Worm (Caenorhabditis elegans) whole organism, L1 larva: ENCODE results near the gene Y45F10D.16.

Experiments
- ama-1 ChIP-seq: fragments of 150-350 bp; optimal IDR thresholded peaks from 2 replicates; lab custom pipeline; 2014
- ceh-82 ChIP-seq, 3 experiments: fragments of 150-350 bp in 1 of 3; sonication (generic microtip) in 2 of 3; optimal IDR thresholded peaks; 2 replicates each; lab custom pipeline; 2014 to 2017; ENCODE audit warnings: missing biosample characterization in 3 of 3, missing genetic modification characterization in 3 of 3
- lin-39 ChIP-seq: fragments of 150-350 bp; optimal IDR thresholded peaks from 2 replicates; lab custom pipeline; 2014; ENCODE audit warnings: missing biosample characterization, missing genetic modification reagents, missing genetic modification characterization
- mep-1 ChIP-seq: fragments of 150-350 bp; optimal IDR thresholded peaks from 2 replicates; lab custom pipeline; 2014; ENCODE audit warnings: missing biosample characterization, missing genetic modification characterization
- nhr-12 ChIP-seq: sonication (generic microtip); optimal IDR thresholded peaks from 2 replicates; lab custom pipeline; 2017; ENCODE audit warnings: missing biosample characterization, missing genetic modification characterization
- skn-1 ChIP-seq: fragments of 150-350 bp; optimal IDR thresholded peaks from 2 replicates; lab custom pipeline; 2014; ENCODE audit warnings: missing biosample characterization, missing genetic modification characterization
- swsn-7 ChIP-seq: sonication (generic microtip); optimal IDR thresholded peaks from 2 replicates; lab custom pipeline; 2016; ENCODE audit warnings: missing genetic modification characterization, missing compliant biosample characterization

DNA sequence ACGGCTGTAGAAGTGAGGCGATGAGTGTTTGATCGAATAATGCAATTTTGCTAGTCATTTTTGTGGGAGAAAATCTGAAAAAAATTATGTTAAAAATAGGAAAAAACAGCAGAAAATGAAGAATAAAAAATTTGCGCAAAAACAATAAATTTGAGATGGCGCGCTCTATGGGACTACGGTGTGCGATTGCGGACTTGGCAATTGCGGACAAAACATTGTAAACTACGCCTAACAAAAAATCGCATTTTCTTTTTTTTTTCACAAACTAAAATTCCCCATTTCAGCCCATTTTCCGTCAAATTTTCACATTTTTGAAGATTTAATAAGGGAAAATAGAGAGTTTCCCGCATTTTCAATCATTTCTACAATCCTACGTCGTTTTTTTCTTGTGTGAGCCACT lies 12.4 kb downstream of the Y45F10D.16 start, which contains the start of the genes sas-6 and Y45F10D.7:
- TF ChIP-seq nhr-12: no peak
- TF ChIP-seq lin-39 (tag; lab: Kevin White, UChicago): no peak
- no peak for TF ChIP-seq ama-1 (lab: Kevin White, UChicago)
- TF ChIP-seq swsn-7 (tag; lab: Kevin White, UChicago): peak; percentile 29
- peak; percentile 12 to 83 (median 28) for TF ChIP-seq ceh-82 (tag; optimal IDR thresholded peaks at IDR 0.05; lab: Kevin White, UChicago)
- TF ChIP-seq mep-1 (tag; lab: Kevin White, UChicago): peak; percentile 60
- TF ChIP-seq skn-1 (tag; lab: Kevin White, UChicago): peak; percentile 75
